Worm (Caenorhabditis elegans): ENCODE data around the gene php-3.

Gene php-3

ce11 chrIII:12077456-12077855, at the start of gene php-3:
Gene php-3, minus strand, starts transcription at chrIII:12077556.
- TF ChIP-seq him-1 (tag; optimal IDR thresholded peaks at IDR 0.05) (no peak), W03F9.2 (tag; optimal IDR thresholded peaks at IDR 0.05) (no peak), dao-5 (tag; optimal IDR thresholded peaks at IDR 0.05) (no peak)

ce11 chrIII:12124392-12124791, 47.0 kb upstream of the php-3 start:
- no peak for TF ChIP-seq W03F9.2 (tag; optimal IDR thresholded peaks at IDR 0.05)
- no peak for TF ChIP-seq dao-5 (tag; optimal IDR thresholded peaks at IDR 0.05)
- no peak for TF ChIP-seq him-1 (tag; optimal IDR thresholded peaks at IDR 0.05)

ce11 chrIII:12123427-12123826, 46.1 kb upstream of the php-3 start:
- no peak for TF ChIP-seq him-1 (tag; optimal IDR thresholded peaks at IDR 0.05)
- no peak for TF ChIP-seq dao-5 (tag; optimal IDR thresholded peaks at IDR 0.05)
- TF ChIP-seq W03F9.2 (tag; optimal IDR thresholded peaks at IDR 0.05) = no peak

ce11 chrIII:12121177-12121576, 43.8 kb upstream of the php-3 start:
- no peak for TF ChIP-seq dao-5 (tag; optimal IDR thresholded peaks at IDR 0.05)
- TF ChIP-seq him-1 (tag; optimal IDR thresholded peaks at IDR 0.05) = no peak
- TF ChIP-seq W03F9.2 (tag; optimal IDR thresholded peaks at IDR 0.05) = no peak

ce11 chrIII:12119625-12120024, 42.3 kb upstream of the php-3 start:
- TF ChIP-seq dao-5 (tag; optimal IDR thresholded peaks at IDR 0.05) = no peak
- TF ChIP-seq him-1 (tag; optimal IDR thresholded peaks at IDR 0.05) = no peak
- no peak for TF ChIP-seq W03F9.2 (tag; optimal IDR thresholded peaks at IDR 0.05)

- TF ChIP-seq him-1 (tag; optimal IDR thresholded peaks at IDR 0.05) (no peak), dao-5 (tag; optimal IDR thresholded peaks at IDR 0.05) (no peak), W03F9.2 (tag; optimal IDR thresholded peaks at IDR 0.05) (no peak)
Observed at ce11 chrIII:12118381-12118780, 41.0 kb upstream of the php-3 start, which contains the start of gene lron-12. Gene lron-12, minus strand, starts transcription at chrIII:12118481.

- no peak for TF ChIP-seq him-1 (tag; optimal IDR thresholded peaks at IDR 0.05)
- no peak for TF ChIP-seq dao-5 (tag; optimal IDR thresholded peaks at IDR 0.05)
- TF ChIP-seq W03F9.2 (tag; optimal IDR thresholded peaks at IDR 0.05) = no peak
Observed at ce11 chrIII:12107441-12107840, 30.1 kb upstream of the php-3 start, which contains the start of the genes cest-12 and lonp-2. Gene cest-12, minus strand, starts transcription at chrIII:12107541. Gene lonp-2, plus strand, starts transcription at chrIII:12107774.

- no peak for TF ChIP-seq him-1 (tag; optimal IDR thresholded peaks at IDR 0.05)
- TF ChIP-seq dao-5 (tag; optimal IDR thresholded peaks at IDR 0.05) = no peak
- TF ChIP-seq W03F9.2 (tag; optimal IDR thresholded peaks at IDR 0.05) = no peak
Observed at ce11 chrIII:12094158-12094856, 17.0 kb upstream of the php-3 start.

- no peak for TF ChIP-seq W03F9.2 (tag; optimal IDR thresholded peaks at IDR 0.05)
- no peak for TF ChIP-seq dao-5 (tag; optimal IDR thresholded peaks at IDR 0.05)
- no peak for TF ChIP-seq him-1 (tag; optimal IDR thresholded peaks at IDR 0.05)
Observed at ce11 chrIII:12092595-12092994, 15.2 kb upstream of the php-3 start.

ce11 chrIII:12087564-12087963, 10.2 kb upstream of the php-3 start:
- no peak for TF ChIP-seq W03F9.2 (tag; optimal IDR thresholded peaks at IDR 0.05)
- TF ChIP-seq dao-5 (tag; optimal IDR thresholded peaks at IDR 0.05) = no peak
- TF ChIP-seq him-1 (tag; optimal IDR thresholded peaks at IDR 0.05) = no peak

- TF ChIP-seq dao-5 (tag; optimal IDR thresholded peaks at IDR 0.05) (no peak), W03F9.2 (tag; optimal IDR thresholded peaks at IDR 0.05) (no peak), him-1 (tag; optimal IDR thresholded peaks at IDR 0.05) (no peak)
Observed at ce11 chrIII:12084749-12085307, 7.5 kb upstream of the php-3 start.

ce11 chrIII:12084216-12084615, 6.9 kb upstream of the php-3 start, which contains the start of gene nob-1:
Gene nob-1, minus strand, starts transcription at chrIII:12084316.
- TF ChIP-seq him-1 (tag; optimal IDR thresholded peaks at IDR 0.05) = no peak
- no peak for TF ChIP-seq W03F9.2 (tag; optimal IDR thresholded peaks at IDR 0.05)
- no peak for TF ChIP-seq dao-5 (tag; optimal IDR thresholded peaks at IDR 0.05)

- TF ChIP-seq dao-5 (tag; optimal IDR thresholded peaks at IDR 0.05) (no peak), W03F9.2 (tag; optimal IDR thresholded peaks at IDR 0.05) (no peak), him-1 (tag; optimal IDR thresholded peaks at IDR 0.05) (no peak)
Observed at ce11 chrIII:12081992-12082628, 4.8 kb upstream of the php-3 start.

- TF ChIP-seq dao-5 (tag; optimal IDR thresholded peaks at IDR 0.05) = no peak
- no peak for TF ChIP-seq W03F9.2 (tag; optimal IDR thresholded peaks at IDR 0.05)
- TF ChIP-seq him-1 (tag; optimal IDR thresholded peaks at IDR 0.05) = no peak
Observed at ce11 chrIII:12067736-12068135, 9.6 kb downstream of the php-3 start.

Measured in whole organism, L4/young adult.